Worm (Caenorhabditis elegans): ENCODE results near the gene tag-65.

Gene tag-65

ce11 chrV:13634149-13634548 lies 44.2 kb downstream of the tag-65 start, which contains the start of gene H37A05.2:
Gene H37A05.2 (minus strand): TSS chrV:13634249.
- no peak for TF ChIP-seq med-1 (GFP tag; optimal IDR thresholded peaks at IDR 0.05; ENCODE audit: insufficient read depth)
- TF ChIP-seq flt-1 (GFP tag; IDR thresholded peaks at IDR 0.05), result no peak
- no peak for TF ChIP-seq klf-2 (GFP tag; conservative IDR thresholded peaks at IDR 0.05)
- TF ChIP-seq T22C8.4 (GFP tag; IDR thresholded peaks at IDR 0.05), result no peak
- TF ChIP-seq ztf-29 (GFP tag; IDR thresholded peaks at IDR 0.05), result no peak
- TF ChIP-seq tab-1 (GFP tag; IDR thresholded peaks at IDR 0.05), result no peak
- TF ChIP-seq cog-1 (tag; optimal IDR thresholded peaks at IDR 0.05), result no peak
- TF ChIP-seq ref-1 (GFP tag; conservative IDR thresholded peaks at IDR 0.05), result no peak
- no peak for TF ChIP-seq ztf-23 (GFP tag; IDR thresholded peaks at IDR 0.05)

ce11 chrV:13627103-13627623 lies 51.2 kb downstream of the tag-65 start, which contains the start of gene sde-2:
Gene sde-2 (plus strand): TSS chrV:13627573.
- TF ChIP-seq T22C8.4 (GFP tag; IDR thresholded peaks at IDR 0.05), result no peak
- TF ChIP-seq ztf-23 (GFP tag; IDR thresholded peaks at IDR 0.05), result no peak
- no peak for TF ChIP-seq cog-1 (tag; optimal IDR thresholded peaks at IDR 0.05)
- no peak for TF ChIP-seq klf-2 (GFP tag; conservative IDR thresholded peaks at IDR 0.05)
- no peak for TF ChIP-seq med-1 (GFP tag; optimal IDR thresholded peaks at IDR 0.05; ENCODE audit: insufficient read depth)
- no peak for TF ChIP-seq tab-1 (GFP tag; IDR thresholded peaks at IDR 0.05)
- no peak for TF ChIP-seq ztf-29 (GFP tag; IDR thresholded peaks at IDR 0.05)
- no peak for TF ChIP-seq ref-1 (GFP tag; conservative IDR thresholded peaks at IDR 0.05)
- no peak for TF ChIP-seq flt-1 (GFP tag; IDR thresholded peaks at IDR 0.05)
